Fruit fly (Drosophila melanogaster) whole organism, embryonic: Measurements from ENCODE around the gene Ids.

ENCODE experiments used
- Aef1 ChIP-seq: fragments of 200-800 bp; sonication (Bioruptor generic); IDR thresholded peaks from 3 replicates; pipeline ENCODE4 v1.3.6; 2022; ENCODE audit warnings: missing biosample characterization, missing genetic modification characterization
- Asciz ChIP-seq: fragments of 200-800 bp; sonication (Bioruptor generic); optimal IDR thresholded peaks from 2 replicates; lab custom pipeline; 2017; ENCODE audit warnings: missing biosample characterization, mild to moderate bottlenecking, missing genetic modification characterization, missing genetic modification reagents
- C15 ChIP-seq: fragments of 200-800 bp; sonication (Bioruptor generic); IDR thresholded peaks from 3 replicates; pipeline ENCODE4 v1.3.6; 2022; ENCODE audit warnings: missing biosample characterization, missing genetic modification characterization
- CG10979 ChIP-seq: fragments of 200-800 bp; sonication (Bioruptor generic); optimal IDR thresholded peaks from 2 replicates; lab custom pipeline; 2018; ENCODE audit warnings: missing biosample characterization, mild to moderate bottlenecking, missing genetic modification characterization, moderate library complexity
- CG11504 ChIP-seq: fragments of 200-800 bp; sonication (Bioruptor generic); optimal IDR thresholded peaks from 3 replicates; lab custom pipeline; 2019; ENCODE audit warnings: missing biosample characterization, mild to moderate bottlenecking, missing genetic modification characterization, moderate library complexity
- CG11560 ChIP-seq: fragments of 200-800 bp; sonication (Bioruptor generic); IDR thresholded peaks from 3 replicates; pipeline ENCODE4 v1.3.6; 2022; ENCODE audit warnings: missing biosample characterization, missing genetic modification characterization
- CG11696 ChIP-seq: fragments of 200-800 bp; sonication (Bioruptor generic); IDR thresholded peaks from 2 replicates; pipeline ENCODE4 v1.3.6; 2022; ENCODE audit warnings: missing biosample characterization, missing genetic modification characterization
- CG1233 ChIP-seq: fragments of 200-800 bp; sonication (Bioruptor generic); optimal IDR thresholded peaks from 4 replicates; lab custom pipeline; 2018; ENCODE audit warnings: missing biosample characterization, mild to moderate bottlenecking, missing genetic modification characterization
- CG12391 ChIP-seq: fragments of 200-800 bp; sonication (Bioruptor generic); optimal IDR thresholded peaks from 3 replicates; lab custom pipeline; 2018; ENCODE audit warnings: missing biosample characterization, mild to moderate bottlenecking, missing genetic modification characterization, moderate library complexity
- CG15073 ChIP-seq: fragments of 200-800 bp; sonication (Bioruptor generic); optimal IDR thresholded peaks from 2 replicates; lab custom pipeline; 2016; ENCODE audit warnings: missing biosample characterization, missing genetic modification characterization
- CG17359 ChIP-seq: fragments of 200-800 bp; sonication (Bioruptor generic); optimal IDR thresholded peaks from 3 replicates; lab custom pipeline; 2018; ENCODE audit warnings: missing biosample characterization, mild to moderate bottlenecking, missing genetic modification characterization, moderate library complexity
- CG17829 ChIP-seq: fragments of 200-800 bp; optimal IDR thresholded peaks from 2 replicates; lab custom pipeline; 2019; ENCODE audit warnings: missing biosample characterization, mild to moderate bottlenecking, missing genetic modification characterization, moderate library complexity
- CG34376 ChIP-seq: fragments of 200-800 bp; sonication (Bioruptor generic); optimal IDR thresholded peaks from 2 replicates; lab custom pipeline; 2018; ENCODE audit warnings: missing biosample characterization, mild to moderate bottlenecking, missing genetic modification characterization
- CG3847 ChIP-seq: fragments of 200-800 bp; sonication (Bioruptor generic); IDR thresholded peaks from 2 replicates; pipeline ENCODE4 v1.3.6; 2022; ENCODE audit warnings: missing biosample characterization, missing genetic modification characterization
- CG8359 ChIP-seq: fragments of 200-800 bp; sonication (Bioruptor generic); optimal IDR thresholded peaks from 2 replicates; lab custom pipeline; 2017; ENCODE audit warnings: missing biosample characterization, mild to moderate bottlenecking, missing genetic modification characterization, borderline replicate concordance
- CG8944 ChIP-seq: fragments of 200-800 bp; sonication (Bioruptor generic); optimal IDR thresholded peaks from 3 replicates; lab custom pipeline; 2016; ENCODE audit warnings: missing biosample characterization, missing genetic modification characterization
- CG9215 ChIP-seq: fragments of 200-800 bp; sonication (Bioruptor generic); IDR thresholded peaks from 2 replicates; pipeline ENCODE4 v1.3.6; 2022; ENCODE audit warnings: missing biosample characterization, missing genetic modification characterization
- CG9817 ChIP-seq: fragments of 200-800 bp; sonication (Bioruptor generic); optimal IDR thresholded peaks from 2 replicates; lab custom pipeline; 2018; ENCODE audit warnings: missing biosample characterization, mild to moderate bottlenecking, missing genetic modification characterization, moderate library complexity
- D19A ChIP-seq: fragments of 200-800 bp; optimal IDR thresholded peaks from 3 replicates; lab custom pipeline; 2019; ENCODE audit warnings: missing biosample characterization, mild to moderate bottlenecking, missing genetic modification characterization, moderate library complexity
- Dbx ChIP-seq: fragments of 200-800 bp; sonication (Bioruptor generic); IDR thresholded peaks from 3 replicates; pipeline ENCODE4 v1.3.6; 2022; ENCODE audit warnings: missing biosample characterization, missing genetic modification characterization
- Eip74EF ChIP-seq, 2 experiments: fragments of 200-800 bp in 1 of 2; fragments of >200 bp in 1 of 2; sonication (Bioruptor generic) in 1 of 2; optimal IDR thresholded peaks; 2 replicates each; lab custom pipeline; 2017 to 2019; ENCODE audit warnings: missing biosample characterization in 2 of 2, missing genetic modification characterization in 2 of 2, mild to moderate bottlenecking in 1 of 2, moderate library complexity in 1 of 2
- Gug ChIP-seq: fragments of 200-800 bp; sonication (Bioruptor generic); IDR thresholded peaks from 4 replicates; pipeline ENCODE4 v1.3.6; 2022; ENCODE audit warnings: missing biosample characterization, missing genetic modification characterization
- HHEX ChIP-seq: fragments of 200-800 bp; sonication (Bioruptor generic); optimal IDR thresholded peaks from 3 replicates; lab custom pipeline; 2017; ENCODE audit warnings: missing biosample characterization, mild to moderate bottlenecking, missing genetic modification characterization, missing genetic modification reagents
- Hand ChIP-seq: fragments of 200-800 bp; sonication (Bioruptor generic); optimal IDR thresholded peaks from 2 replicates; lab custom pipeline; 2017; ENCODE audit warnings: mild to moderate bottlenecking, missing biosample characterization, missing genetic modification reagents, missing genetic modification characterization
- Hr78 ChIP-seq, 2 experiments: fragments of 200-800 bp in 1 of 2; fragments of >200 bp in 1 of 2; sonication (Bioruptor generic) in 1 of 2; optimal IDR thresholded peaks; 2 replicates each; lab custom pipeline; 2017 to 2019; ENCODE audit warnings: missing biosample characterization in 2 of 2, missing genetic modification characterization in 2 of 2, mild to moderate bottlenecking in 1 of 2, moderate library complexity in 1 of 2
- MESR4 ChIP-seq: fragments of 200-800 bp; sonication (Bioruptor generic); optimal IDR thresholded peaks from 2 replicates; lab custom pipeline; 2018; ENCODE audit warnings: missing biosample characterization, mild to moderate bottlenecking, missing genetic modification characterization, moderate library complexity
- NfI ChIP-seq: fragments of 200-800 bp; sonication (Bioruptor generic); optimal IDR thresholded peaks from 3 replicates; lab custom pipeline; 2018; ENCODE audit warnings: missing biosample characterization, mild to moderate bottlenecking, missing genetic modification characterization, moderate library complexity
- Ptx1 ChIP-seq: fragments of 200-800 bp; sonication (Bioruptor generic); IDR thresholded peaks from 2 replicates; pipeline ENCODE4 v1.3.6; 2022; ENCODE audit warnings: missing biosample characterization, missing genetic modification characterization
- Scr ChIP-seq: fragments of 200-800 bp; sonication (Bioruptor generic); IDR thresholded peaks from 2 replicates; pipeline ENCODE4 v1.3.6; 2022; ENCODE audit warnings: missing biosample characterization, missing genetic modification characterization; ENCODE audit not compliant: partially characterized antibody
- Sin3A ChIP-seq: fragments of >200 bp; optimal IDR thresholded peaks from 2 replicates; lab custom pipeline; 2018
- Six4 ChIP-seq: fragments of 200-800 bp; sonication (Bioruptor generic); optimal IDR thresholded peaks from 2 replicates; lab custom pipeline; 2016; ENCODE audit warnings: missing biosample characterization, missing genetic modification characterization
- amos ChIP-seq: fragments of 200-800 bp; sonication (Bioruptor generic); IDR thresholded peaks from 2 replicates; pipeline ENCODE4 v1.3.6; 2022; ENCODE audit warnings: missing biosample characterization, missing genetic modification characterization; ENCODE audit not compliant: partially characterized antibody
- bowl ChIP-seq: fragments of 200-800 bp; sonication (Bioruptor generic); IDR thresholded peaks from 2 replicates; pipeline ENCODE4 v1.3.6; 2022; ENCODE audit warnings: missing biosample characterization, missing genetic modification characterization
- chn ChIP-seq: fragments of 200-800 bp; sonication (Bioruptor generic); optimal IDR thresholded peaks from 2 replicates; lab custom pipeline; 2016; ENCODE audit warnings: missing biosample characterization, missing genetic modification characterization
- emc ChIP-seq: fragments of 200-800 bp; sonication (Bioruptor generic); optimal IDR thresholded peaks from 2 replicates; lab custom pipeline; 2016; ENCODE audit warnings: missing biosample characterization, missing genetic modification characterization
- hth ChIP-seq: fragments of >200 bp; optimal IDR thresholded peaks from 2 replicates; lab custom pipeline; 2017; ENCODE audit warnings: inconsistent platforms
- insv ChIP-seq, 2 experiments: fragments of 200-800 bp; sonication (Bioruptor generic); optimal IDR thresholded peaks; 3 replicates each; lab custom pipeline; 2016 to 2018; ENCODE audit warnings: missing biosample characterization in 2 of 2, missing genetic modification characterization in 2 of 2
- lilli ChIP-seq: fragments of 200-800 bp; sonication (Bioruptor generic); optimal IDR thresholded peaks from 3 replicates; lab custom pipeline; 2016; ENCODE audit warnings: missing biosample characterization, missing genetic modification characterization
- mam ChIP-seq: fragments of 200-800 bp; sonication (Bioruptor generic); optimal IDR thresholded peaks from 3 replicates; lab custom pipeline; 2016; ENCODE audit warnings: missing biosample characterization, missing genetic modification characterization
- odd ChIP-seq: fragments of 200-800 bp; sonication (Bioruptor generic); optimal IDR thresholded peaks from 2 replicates; lab custom pipeline; 2017; ENCODE audit warnings: missing biosample characterization, mild to moderate bottlenecking, missing genetic modification characterization
- sd ChIP-seq: fragments of 200-800 bp; sonication (Bioruptor generic); optimal IDR thresholded peaks from 3 replicates; lab custom pipeline; 2018; ENCODE audit warnings: missing biosample characterization, mild to moderate bottlenecking, missing genetic modification characterization, moderate library complexity
- sima ChIP-seq: fragments of 200-800 bp; sonication (Bioruptor generic); optimal IDR thresholded peaks from 2 replicates; lab custom pipeline; 2016; ENCODE audit warnings: missing biosample characterization, missing genetic modification characterization
- sisA ChIP-seq: fragments of 200-800 bp; sonication (Bioruptor generic); IDR thresholded peaks from 2 replicates; pipeline ENCODE4 v1.3.6; 2022; ENCODE audit warnings: missing biosample characterization, missing genetic modification characterization
- ssp ChIP-seq: fragments of 200-800 bp; sonication (Bioruptor generic); IDR thresholded peaks from 2 replicates; pipeline ENCODE4 v1.3.6; 2022; ENCODE audit warnings: missing biosample characterization, missing genetic modification characterization
- stwl ChIP-seq: fragments of 200-800 bp; sonication (Bioruptor generic); optimal IDR thresholded peaks from 3 replicates; lab custom pipeline; 2018; ENCODE audit warnings: missing biosample characterization, mild to moderate bottlenecking, missing genetic modification characterization, moderate library complexity
- sug ChIP-seq: fragments of 200-800 bp; optimal IDR thresholded peaks from 2 replicates; lab custom pipeline; 2019; ENCODE audit warnings: missing biosample characterization, mild to moderate bottlenecking, missing genetic modification characterization, moderate library complexity
- tgo ChIP-seq: fragments of 200-800 bp; sonication (Bioruptor generic); IDR thresholded peaks from 3 replicates; pipeline ENCODE4 v1.3.6; 2022; ENCODE audit warnings: missing biosample characterization, missing genetic modification characterization
- vnd ChIP-seq: fragments of 200-800 bp; sonication (Bioruptor generic); IDR thresholded peaks from 3 replicates; pipeline ENCODE4 v1.3.6; 2022; ENCODE audit warnings: missing biosample characterization, missing genetic modification characterization; ENCODE audit not compliant: partially characterized antibody
- wdn ChIP-seq: fragments of 200-800 bp; sonication (Bioruptor generic); IDR thresholded peaks from 2 replicates; pipeline ENCODE4 v1.3.6; 2022; ENCODE audit warnings: missing biosample characterization, missing genetic modification characterization

The Ids gene

DNA sequence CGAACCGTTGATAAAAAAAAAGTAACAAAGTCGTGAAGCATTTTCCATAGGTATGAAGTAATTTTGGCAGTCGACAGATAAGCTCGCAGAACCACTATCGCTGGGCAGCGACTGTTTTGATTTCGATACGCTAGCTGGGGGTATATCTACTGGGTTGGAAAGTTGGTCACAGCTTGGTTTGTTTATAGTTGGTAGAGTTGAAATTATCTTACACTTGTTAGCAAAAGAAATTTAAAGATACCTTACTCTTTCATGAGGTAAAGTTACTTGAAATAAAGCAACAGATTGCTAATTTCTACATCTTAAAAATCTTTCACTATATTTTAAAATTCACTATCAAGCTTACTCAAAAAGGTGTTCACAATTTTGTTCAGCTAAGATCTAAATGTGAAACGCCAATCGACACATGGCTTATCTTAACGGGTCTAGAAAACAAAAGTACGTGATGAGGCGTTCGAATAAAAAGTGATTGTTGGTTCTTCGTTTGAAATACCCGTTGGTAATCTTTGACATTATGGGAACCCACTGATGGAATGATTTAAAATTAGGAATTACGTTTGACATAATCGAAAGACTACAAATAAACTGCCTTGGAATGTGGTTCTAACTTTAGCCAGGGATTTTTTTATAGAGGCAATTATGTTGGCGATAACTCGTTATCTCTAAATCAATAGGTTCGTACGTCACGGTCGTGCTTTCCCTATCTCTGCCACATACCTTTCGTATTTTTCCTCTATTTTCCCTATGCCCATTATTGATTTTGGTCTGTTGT, 27.3 kb upstream of the Ids start (continued):
- peak in 1 of 2 experiments; percentile 21 for TF ChIP-seq Hr78 (GFP tag; optimal IDR thresholded peaks at IDR 0.05; lab: Kevin White, UChicago)
- TF ChIP-seq wdn (GFP tag; lab: Robert Waterston, UW) = 0 out of 2 replicates have a peak, but pooled peaks have one; percentile 9
- no peak for TF ChIP-seq Six4
- no peak for TF ChIP-seq emc
- peak; percentile 11 for TF ChIP-seq CG9817
- TF ChIP-seq CG9215 (GFP tag; lab: Robert Waterston, UW) = no peak
- TF ChIP-seq insv (GFP tag; optimal IDR thresholded peaks at IDR 0.05; lab: Kevin White, UChicago) = no peak
- peak; percentile 14 for TF ChIP-seq CG12391 (tag; lab: Kevin White, UChicago)
- peak; percentile 11 for TF ChIP-seq lilli
- TF ChIP-seq C15 (GFP tag; lab: Robert Waterston, UW) = no peak
- no peak for TF ChIP-seq Sin3A (lab: Kevin White, UChicago)
- no peak for TF ChIP-seq CG10979 (tag; lab: Kevin White, UChicago)
- TF ChIP-seq sima (GFP tag; lab: Kevin White, UChicago) = no peak
- TF ChIP-seq sug = peak; percentile 63
- TF ChIP-seq sisA = no peak
- TF ChIP-seq CG17829 (tag; lab: Kevin White, UChicago) = no peak
- no peak for TF ChIP-seq vnd
- peak; percentile 71 for TF ChIP-seq D19A (tag; lab: Kevin White, UChicago)
- no peak for TF ChIP-seq hth (lab: Kevin White, UChicago)
- TF ChIP-seq mam (GFP tag; lab: Kevin White, UChicago) = peak; percentile 11
- TF ChIP-seq Hand = peak; percentile 14
- TF ChIP-seq CG8944 (GFP tag; lab: Kevin White, UChicago) = no peak
- TF ChIP-seq HHEX (GFP tag; lab: Kevin White, UChicago) = peak; percentile 31
- no peak for TF ChIP-seq CG11560 (tag; lab: Robert Waterston, UW)
- peak; percentile 31 for TF ChIP-seq CG17359
- no peak for TF ChIP-seq CG8359
- TF ChIP-seq odd (GFP tag; lab: Kevin White, UChicago) = peak; percentile 3
- TF ChIP-seq Eip74EF (GFP tag; optimal IDR thresholded peaks at IDR 0.05; lab: Kevin White, UChicago) = no peak
- 0 out of 3 replicates have a peak, but pooled peaks have one; percentile 28 for TF ChIP-seq Dbx (GFP tag; lab: Robert Waterston, UW)
- no peak for TF ChIP-seq tgo
- no peak for TF ChIP-seq bowl
- TF ChIP-seq sd (tag; lab: Kevin White, UChicago) = peak; percentile 95
- no peak for TF ChIP-seq Scr (GFP tag; lab: Robert Waterston, UW)
- TF ChIP-seq CG3847 = no peak
- TF ChIP-seq CG11504 = no peak
- peak; percentile 1 for TF ChIP-seq CG1233 (GFP tag; lab: Kevin White, UChicago)
- TF ChIP-seq CG15073 (GFP tag; lab: Kevin White, UChicago) = no peak
- no peak for TF ChIP-seq chn
- TF ChIP-seq Ptx1 (GFP tag; lab: Robert Waterston, UW) = no peak
- no peak for TF ChIP-seq MESR4 (GFP tag; lab: Kevin White, UChicago)
- TF ChIP-seq Aef1 (GFP tag; lab: Robert Waterston, UW) = no peak
- TF ChIP-seq ssp = no peak
- TF ChIP-seq CG34376 (GFP tag; lab: Kevin White, UChicago) = no peak
- TF ChIP-seq amos (GFP tag; lab: Robert Waterston, UW) = no peak
- TF ChIP-seq NfI (GFP tag; lab: Kevin White, UChicago) = peak; percentile 6
- no peak for TF ChIP-seq Asciz
- no peak for TF ChIP-seq CG11696 (GFP tag; lab: Robert Waterston, UW)
- TF ChIP-seq stwl (tag; lab: Kevin White, UChicago) = no peak
- no peak for TF ChIP-seq Gug (GFP tag; lab: Robert Waterston, UW)
